Worm (Caenorhabditis elegans) whole organism, late embryonic: ENCODE measurements around the gene F09E10.5.

Source experiments
- C08G9.2 ChIP-seq: sonication (generic microtip); optimal IDR thresholded peaks from 2 replicates; lab custom pipeline; 2016; ENCODE audit warnings: mild to moderate bottlenecking, missing genetic modification characterization, moderate library complexity, missing compliant biosample characterization
- F13H6.1 ChIP-seq: sonication (generic microtip); optimal IDR thresholded peaks from 2 replicates; lab custom pipeline; 2016; ENCODE audit warnings: missing genetic modification characterization, missing compliant biosample characterization
- K02D7.2 ChIP-seq: sonication (generic microtip); optimal IDR thresholded peaks from 2 replicates; lab custom pipeline; 2017; ENCODE audit warnings: mild to moderate bottlenecking, missing genetic modification characterization, missing compliant biosample characterization
- T23F11.4 ChIP-seq: fragments of 200-800 bp; sonication (Bioruptor generic); optimal IDR thresholded peaks from 2 replicates; lab custom pipeline; 2018; ENCODE audit warnings: mild to moderate bottlenecking, missing genetic modification characterization, missing compliant biosample characterization
- Y22D7AL.16 ChIP-seq: sonication (generic microtip); optimal IDR thresholded peaks from 2 replicates; lab custom pipeline; 2016; ENCODE audit warnings: missing genetic modification characterization, missing compliant biosample characterization
- ceh-18 ChIP-seq: sonication (generic microtip); optimal IDR thresholded peaks from 2 replicates; lab custom pipeline; 2016; ENCODE audit warnings: missing genetic modification characterization, missing compliant biosample characterization
- ceh-24 ChIP-seq: sonication (generic microtip); optimal IDR thresholded peaks from 2 replicates; lab custom pipeline; 2016; ENCODE audit warnings: mild to moderate bottlenecking, missing genetic modification characterization, missing compliant biosample characterization
- ceh-30 ChIP-seq: fragments of 150-350 bp; optimal IDR thresholded peaks from 2 replicates; lab custom pipeline; 2014; ENCODE audit warnings: missing biosample characterization, missing genetic modification characterization
- ceh-31 ChIP-seq: sonication (generic microtip); optimal IDR thresholded peaks from 2 replicates; lab custom pipeline; 2016; ENCODE audit warnings: missing genetic modification characterization, missing compliant biosample characterization
- ceh-9 ChIP-seq: sonication (generic microtip); optimal IDR thresholded peaks from 2 replicates; lab custom pipeline; 2016; ENCODE audit warnings: mild to moderate bottlenecking, missing genetic modification characterization, inconsistent platforms, missing compliant biosample characterization
- che-1 ChIP-seq: sonication (generic microtip); optimal IDR thresholded peaks from 2 replicates; lab custom pipeline; 2016; ENCODE audit warnings: mild to moderate bottlenecking, missing genetic modification characterization, missing compliant biosample characterization
- dmd-4 ChIP-seq: sonication (generic microtip); optimal IDR thresholded peaks from 2 replicates; lab custom pipeline; 2016; ENCODE audit warnings: borderline replicate concordance, missing genetic modification characterization, missing compliant biosample characterization
- ets-4 ChIP-seq: sonication (generic microtip); optimal IDR thresholded peaks from 2 replicates; lab custom pipeline; 2016; ENCODE audit warnings: missing genetic modification characterization, missing compliant biosample characterization
- eyg-1 ChIP-seq: sonication (generic microtip); optimal IDR thresholded peaks from 2 replicates; lab custom pipeline; 2016; ENCODE audit warnings: missing genotype, missing genetic modification characterization, missing compliant biosample characterization
- fax-1 ChIP-seq: sonication (generic microtip); optimal IDR thresholded peaks from 2 replicates; lab custom pipeline; 2016; ENCODE audit warnings: missing genotype, missing genetic modification characterization, missing compliant biosample characterization
- hlh-15 ChIP-seq: sonication (generic microtip); optimal IDR thresholded peaks from 2 replicates; lab custom pipeline; 2016; ENCODE audit warnings: missing genetic modification characterization, missing compliant biosample characterization
- hlh-30 ChIP-seq: sonication (generic microtip); optimal IDR thresholded peaks from 2 replicates; lab custom pipeline; 2017; ENCODE audit warnings: antibody characterized with exemption, missing genetic modification characterization, missing compliant biosample characterization; ENCODE audit not compliant: insufficient read depth
- hlh-8 ChIP-seq: sonication (generic microtip); optimal IDR thresholded peaks from 2 replicates; lab custom pipeline; 2016; ENCODE audit warnings: missing genotype, missing genetic modification characterization, missing compliant biosample characterization
- lin-11 ChIP-seq: fragments of 200-800 bp; sonication (Bioruptor generic); optimal IDR thresholded peaks from 2 replicates; lab custom pipeline; 2018; ENCODE audit warnings: mild to moderate bottlenecking, missing genetic modification characterization, missing compliant biosample characterization
- mec-3 ChIP-seq: sonication (generic microtip); optimal IDR thresholded peaks from 2 replicates; lab custom pipeline; 2016; ENCODE audit warnings: borderline replicate concordance, missing genetic modification characterization, missing compliant biosample characterization
- nfya-1 ChIP-seq: sonication (generic microtip); optimal IDR thresholded peaks from 2 replicates; lab custom pipeline; 2017; ENCODE audit warnings: missing genetic modification characterization, mild to moderate bottlenecking, missing compliant biosample characterization, antibody characterized with exemption, moderate library complexity
- nhr-11 ChIP-seq: fragments of 150-350 bp; optimal IDR thresholded peaks from 2 replicates; lab custom pipeline; 2014; ENCODE audit warnings: missing biosample characterization, missing genetic modification characterization
- pag-3 ChIP-seq: sonication (generic microtip); optimal IDR thresholded peaks from 2 replicates; lab custom pipeline; 2016; ENCODE audit warnings: missing compliant biosample characterization, missing genetic modification characterization, borderline replicate concordance
- pat-9 ChIP-seq: fragments of 200-800 bp; sonication (Bioruptor generic); optimal IDR thresholded peaks from 2 replicates; lab custom pipeline; 2018; ENCODE audit warnings: mild to moderate bottlenecking, missing genetic modification characterization, moderate library complexity, missing compliant biosample characterization
- pax-1 ChIP-seq: fragments of 150-350 bp; optimal IDR thresholded peaks from 2 replicates; lab custom pipeline; 2014; ENCODE audit warnings: missing biosample characterization, missing genetic modification characterization
- pha-4 ChIP-seq: fragments of 150-350 bp; optimal IDR thresholded peaks from 2 replicates; lab custom pipeline; 2018; ENCODE audit warnings: missing biosample characterization, missing genetic modification reagents, missing genetic modification characterization
- pqm-1 ChIP-seq: sonication (generic microtip); optimal IDR thresholded peaks from 2 replicates; lab custom pipeline; 2016; ENCODE audit warnings: missing genetic modification characterization, missing compliant biosample characterization
- ref-2 ChIP-seq: sonication (generic microtip); optimal IDR thresholded peaks from 2 replicates; lab custom pipeline; 2016; ENCODE audit warnings: missing genetic modification characterization, missing compliant biosample characterization
- rnt-1 ChIP-seq: sonication (generic microtip); optimal IDR thresholded peaks from 2 replicates; lab custom pipeline; 2016; ENCODE audit warnings: missing genetic modification characterization, missing compliant biosample characterization
- sdc-2 ChIP-seq: sonication (generic microtip); optimal IDR thresholded peaks from 2 replicates; lab custom pipeline; 2016; ENCODE audit warnings: missing genotype, missing genetic modification characterization, missing compliant biosample characterization
- sox-2 ChIP-seq: fragments of 200-800 bp; sonication (Bioruptor generic); IDR thresholded peaks from 2 replicates; pipeline ENCODE4 v1.3.6; 2022; ENCODE audit warnings: missing genetic modification reagents, missing genetic modification characterization, missing compliant biosample characterization
- tbx-2 ChIP-seq: sonication (generic microtip); optimal IDR thresholded peaks from 2 replicates; lab custom pipeline; 2016; ENCODE audit warnings: missing genetic modification characterization, missing compliant biosample characterization
- tbx-7 ChIP-seq: sonication (generic microtip); optimal IDR thresholded peaks from 2 replicates; lab custom pipeline; 2016; ENCODE audit warnings: missing genotype, missing genetic modification characterization, missing compliant biosample characterization
- unc-42 ChIP-seq: sonication (generic microtip); optimal IDR thresholded peaks from 2 replicates; lab custom pipeline; 2016; ENCODE audit warnings: missing genotype, missing genetic modification characterization, missing compliant biosample characterization
- unc-55 ChIP-seq: sonication (generic microtip); optimal IDR thresholded peaks from 2 replicates; lab custom pipeline; 2017; ENCODE audit warnings: missing biosample characterization, missing genetic modification reagents, missing genetic modification characterization
- unc-86 ChIP-seq: sonication (generic microtip); optimal IDR thresholded peaks from 2 replicates; lab custom pipeline; 2016; ENCODE audit warnings: missing genetic modification characterization, missing compliant biosample characterization

F09E10.5 gene

ce11 chrX:1528107-1528506 is 34.0 kb upstream of the F09E10.5 start:
- TF ChIP-seq unc-86, result no peak
- no peak for TF ChIP-seq hlh-15 (tag; lab: Kevin White, UChicago)
- no peak for TF ChIP-seq unc-55

DNA sequence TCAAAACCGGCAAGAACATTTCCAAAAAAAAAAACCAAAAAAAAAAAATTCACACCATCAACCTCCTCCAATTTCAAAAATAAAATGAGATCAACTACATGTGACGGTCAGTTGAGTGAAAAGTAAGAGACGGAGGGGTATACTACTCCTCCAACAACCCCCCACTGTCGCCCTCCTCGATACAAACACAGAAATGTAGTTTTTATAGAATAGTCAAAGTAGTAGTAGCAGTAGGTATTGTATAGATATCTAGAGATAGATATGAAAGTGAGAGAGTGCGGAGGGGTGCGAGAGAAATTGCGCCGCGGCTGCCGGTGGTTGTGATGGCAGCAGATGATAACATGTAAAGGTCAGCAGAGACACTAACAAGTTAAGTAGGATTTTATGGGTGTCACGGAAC is 33.2 kb upstream of the F09E10.5 start:
- peak; percentile 21 for TF ChIP-seq sdc-2 (tag; lab: Kevin White, UChicago)
- no peak for TF ChIP-seq lin-11 (tag; lab: Kevin White, UChicago)

- TF ChIP-seq Y22D7AL.16 (no peak), ceh-30 (no peak), pqm-1 (tag; lab: Kevin White, UChicago) (no peak)
Measured at ce11 chrX:1525511-1526172, 31.5 kb upstream of the F09E10.5 start.

DNA sequence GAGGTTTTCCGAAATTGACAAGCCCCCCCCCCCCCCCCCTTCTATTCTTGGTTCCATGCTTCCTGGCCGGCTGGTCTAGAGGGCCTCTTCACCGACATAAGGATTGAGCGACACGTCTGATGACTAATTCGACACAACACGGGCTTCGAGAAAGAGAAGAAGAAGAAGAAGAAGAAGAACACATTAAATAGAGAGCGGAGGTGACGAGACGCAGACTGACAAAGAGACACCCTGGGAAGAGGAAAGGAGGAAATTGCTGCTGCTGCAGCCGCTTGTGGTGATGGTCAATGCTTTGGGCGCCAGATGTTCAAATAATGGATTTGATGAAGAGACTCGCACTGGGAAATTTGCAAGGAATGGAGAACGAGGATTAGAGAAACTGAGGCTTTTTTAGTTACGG is 30.4 kb upstream of the F09E10.5 start:
- TF ChIP-seq ceh-30 (peak; percentile 27), sdc-2 (tag; lab: Kevin White, UChicago) (peak; percentile 61), K02D7.2 (no peak), unc-42 (tag; lab: Kevin White, UChicago) (peak; percentile 31), unc-86 (no peak), F13H6.1 (tag; lab: Kevin White, UChicago) (no peak), ceh-24 (no peak), mec-3 (no peak), che-1 (tag; lab: Kevin White, UChicago) (peak; percentile 19), tbx-2 (peak; percentile 40), hlh-8 (tag; lab: Kevin White, UChicago) (peak; percentile 68), Y22D7AL.16 (peak; percentile 4), C08G9.2 (tag; lab: Kevin White, UChicago) (no peak), pat-9 (no peak), ref-2 (tag; lab: Kevin White, UChicago) (peak; percentile 36), ceh-31 (peak; percentile 73), nfya-1 (tag; lab: Kevin White, UChicago) (peak; percentile 61), hlh-30 (tag; lab: Kevin White, UChicago) (peak; percentile 23), tbx-7 (tag; lab: Kevin White, UChicago) (no peak), ets-4 (tag; lab: Kevin White, UChicago) (no peak), eyg-1 (tag; lab: Kevin White, UChicago) (no peak), sox-2 (no peak), ceh-9 (tag; lab: Kevin White, UChicago) (no peak), unc-55 (peak; percentile 71), ceh-18 (tag; lab: Kevin White, UChicago) (peak; percentile 27), pax-1 (tag; lab: Kevin White, UChicago) (no peak), rnt-1 (tag; lab: Kevin White, UChicago) (peak; percentile 50), fax-1 (no peak), pha-4 (tag; lab: Kevin White, UChicago) (no peak), dmd-4 (tag; lab: Kevin White, UChicago) (no peak)

- TF ChIP-seq hlh-8 (tag; lab: Kevin White, UChicago) (no peak), tbx-2 (no peak), pag-3 (tag; lab: Kevin White, UChicago) (no peak), ceh-30 (no peak), T23F11.4 (GFP tag; lab: Kevin White, UChicago) (no peak), nhr-11 (tag; lab: Kevin White, UChicago) (no peak)
Measured at ce11 chrX:1523272-1523671, 29.1 kb upstream of the F09E10.5 start.
